Worm (Caenorhabditis elegans): ENCODE data around the gene F53B7.4.

DNA sequence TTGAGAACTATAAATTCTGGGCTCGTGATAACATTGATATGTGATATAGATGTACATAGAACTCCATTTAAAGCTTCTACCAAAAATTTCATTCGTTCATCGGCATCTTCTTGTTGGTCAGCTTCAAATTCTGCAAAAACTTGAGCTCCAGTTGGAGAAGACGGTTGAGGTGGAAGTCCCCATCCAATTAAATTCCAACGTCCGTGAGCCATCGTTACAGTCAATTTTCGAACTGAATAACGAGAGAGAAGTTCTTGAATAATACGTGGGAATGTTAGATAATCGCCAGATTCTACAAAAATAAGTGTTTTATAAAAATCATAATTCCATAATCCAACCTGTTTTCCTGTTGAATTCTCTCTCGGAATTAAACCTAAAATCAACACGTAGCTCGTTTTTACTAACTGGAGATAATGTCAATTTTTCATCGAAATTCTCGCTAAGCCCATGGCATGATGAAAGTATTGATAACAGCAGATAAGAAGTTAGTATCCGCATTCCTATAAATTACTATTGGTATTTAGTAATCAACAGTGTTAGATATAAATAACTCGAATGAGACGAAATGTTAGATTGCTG is 43.9 kb downstream of the F53B7.4 start, which contains the start of gene pigt-1:
- TF ChIP-seq nhr-11 (tag; optimal IDR thresholded peaks at IDR 0.05) (no peak), elt-2 (tag; optimal IDR thresholded peaks at IDR 0.05) (no peak), gmeb-2 (tag; optimal IDR thresholded peaks at IDR 0.05) (no peak), hlh-6 (tag; optimal IDR thresholded peaks at IDR 0.05) (no peak), sox-4 (tag; optimal IDR thresholded peaks at IDR 0.05) (no peak), ama-1 (optimal IDR thresholded peaks at IDR 0.05) (no peak), pha-4 (tag; optimal IDR thresholded peaks at IDR 0.05) (no peak), syd-9 (tag; optimal IDR thresholded peaks at IDR 0.05) (no peak), C38D4.7 (GFP tag; optimal IDR thresholded peaks at IDR 0.05) (no peak), elt-4 (tag; optimal IDR thresholded peaks at IDR 0.05) (no peak), ceh-6 (GFP tag; optimal IDR thresholded peaks at IDR 0.05) (no peak), tbx-2 (tag; optimal IDR thresholded peaks at IDR 0.05) (no peak)
